Fruit fly (Drosophila melanogaster) whole organism, pupa: Measurements from ENCODE around the gene ogre.

ENCODE experiments used
- CG10348 ChIP-seq: fragments of 200-800 bp; sonication (Bioruptor generic); IDR thresholded peaks from 2 replicates; pipeline ENCODE4 v1.3.6; 2022; ENCODE audit warnings: missing biosample characterization, missing genetic modification characterization
- CG12605 ChIP-seq: fragments of 200-800 bp; sonication (Bioruptor generic); IDR thresholded peaks from 2 replicates; pipeline ENCODE4 v1.3.6; 2022; ENCODE audit warnings: missing biosample characterization, missing genetic modification characterization
- CG14655 ChIP-seq: fragments of 200-800 bp; sonication (Bioruptor generic); optimal IDR thresholded peaks from 3 replicates; lab custom pipeline; 2017; ENCODE audit warnings: mild to moderate bottlenecking, missing biosample characterization, missing genetic modification reagents, missing genetic modification characterization
- CG15710 ChIP-seq: fragments of 200-800 bp; sonication (Bioruptor generic); optimal IDR thresholded peaks from 2 replicates; lab custom pipeline; 2018; ENCODE audit warnings: missing biosample characterization, mild to moderate bottlenecking, missing genetic modification characterization, moderate library complexity
- CG34367 ChIP-seq: fragments of 200-800 bp; sonication (Bioruptor generic); optimal IDR thresholded peaks from 2 replicates; lab custom pipeline; 2018; ENCODE audit warnings: missing biosample characterization, mild to moderate bottlenecking, missing genetic modification characterization
- CG4496 ChIP-seq: fragments of 200-800 bp; sonication (Bioruptor generic); IDR thresholded peaks from 3 replicates; pipeline ENCODE4 v1.3.6; 2022; ENCODE audit warnings: missing biosample characterization, missing genetic modification characterization
- CG8159 ChIP-seq: fragments of 200-800 bp; sonication (Bioruptor generic); optimal IDR thresholded peaks from 3 replicates; lab custom pipeline; 2018; ENCODE audit warnings: missing biosample characterization, mild to moderate bottlenecking, missing genetic modification characterization, moderate library complexity
- CG9948 ChIP-seq: fragments of 200-800 bp; sonication (Bioruptor generic); optimal IDR thresholded peaks from 2 replicates; lab custom pipeline; 2018; ENCODE audit warnings: missing biosample characterization, mild to moderate bottlenecking, missing genetic modification characterization, moderate library complexity
- Ets98B ChIP-seq: fragments of 200-800 bp; sonication (Bioruptor generic); IDR thresholded peaks from 2 replicates; pipeline ENCODE4 v1.3.6; 2022; ENCODE audit warnings: missing biosample characterization, missing genetic modification characterization
- Pif1A ChIP-seq: fragments of 200-800 bp; sonication (Bioruptor generic); optimal IDR thresholded peaks from 3 replicates; lab custom pipeline; 2016; ENCODE audit warnings: missing biosample characterization, missing genetic modification characterization
- Pif1B ChIP-seq: fragments of 200-800 bp; sonication (Bioruptor generic); optimal IDR thresholded peaks from 3 replicates; lab custom pipeline; 2016; ENCODE audit warnings: missing biosample characterization, missing genetic modification characterization
- gl ChIP-seq: fragments of 200-800 bp; sonication (Bioruptor generic); optimal IDR thresholded peaks from 2 replicates; lab custom pipeline; 2018; ENCODE audit warnings: missing biosample characterization, mild to moderate bottlenecking, missing genetic modification characterization
- rn ChIP-seq: fragments of 200-800 bp; sonication (Bioruptor generic); IDR thresholded peaks from 2 replicates; pipeline ENCODE4 v1.3.6; 2022; ENCODE audit warnings: missing biosample characterization, missing genetic modification characterization

- TF ChIP-seq rn (GFP tag; lab: Robert Waterston, UW) (no peak), CG34367 (tag; lab: Kevin White, UChicago) (no peak), Pif1B (no peak), gl (tag; lab: Kevin White, UChicago) (no peak), CG15710 (no peak), CG14655 (GFP tag; lab: Kevin White, UChicago) (no peak), CG10348 (GFP tag; lab: Robert Waterston, UW) (no peak), Ets98B (GFP tag; lab: Robert Waterston, UW) (no peak), CG12605 (GFP tag; lab: Robert Waterston, UW) (no peak), CG9948 (no peak), CG8159 (no peak), CG4496 (GFP tag; lab: Robert Waterston, UW) (no peak), Pif1A (GFP tag; lab: Kevin White, UChicago) (no peak)
Measured at dm6 chrX:6988632-6989338, 2.3 kb downstream of the ogre start.
